Fruit fly (Drosophila melanogaster) whole organism, embryonic: ENCODE results near the gene Cby.

ENCODE experiments used
- Asciz ChIP-seq: fragments of 200-800 bp; sonication (Bioruptor generic); optimal IDR thresholded peaks from 2 replicates; lab custom pipeline; 2017; ENCODE audit warnings: missing biosample characterization, mild to moderate bottlenecking, missing genetic modification characterization, missing genetic modification reagents
- Atf3 ChIP-seq: fragments of 200-800 bp; sonication (Bioruptor generic); optimal IDR thresholded peaks from 3 replicates; lab custom pipeline; 2016; ENCODE audit warnings: missing biosample characterization, missing genetic modification characterization
- Blimp-1 ChIP-seq: fragments of 200-800 bp; sonication (Bioruptor generic); optimal IDR thresholded peaks from 3 replicates; lab custom pipeline; 2018; ENCODE audit warnings: missing biosample characterization, missing genetic modification characterization, mild to moderate bottlenecking, moderate library complexity, missing genetic modification reagents
- BtbVII ChIP-seq: fragments of 200-800 bp; sonication (Bioruptor generic); optimal IDR thresholded peaks from 3 replicates; lab custom pipeline; 2017; ENCODE audit warnings: missing biosample characterization, mild to moderate bottlenecking, missing genetic modification characterization
- CG10543 ChIP-seq: fragments of 200-800 bp; sonication (Bioruptor generic); optimal IDR thresholded peaks from 3 replicates; lab custom pipeline; 2017; ENCODE audit warnings: missing biosample characterization, mild to moderate bottlenecking, missing genetic modification characterization, moderate library complexity
- CG10654 ChIP-seq: fragments of 200-800 bp; sonication (Bioruptor generic); optimal IDR thresholded peaks from 2 replicates; lab custom pipeline; 2016; ENCODE audit warnings: missing biosample characterization, missing genetic modification characterization
- CG10959 ChIP-seq: fragments of 200-800 bp; sonication (Bioruptor generic); IDR thresholded peaks from 2 replicates; pipeline ENCODE4 v1.3.6; 2022; ENCODE audit warnings: missing biosample characterization, missing genetic modification characterization
- CG11093 ChIP-seq: fragments of 200-800 bp; sonication (Bioruptor generic); IDR thresholded peaks from 3 replicates; pipeline ENCODE4 v1.3.6; 2022; ENCODE audit warnings: missing biosample characterization, missing genetic modification characterization
- CG11560 ChIP-seq: fragments of 200-800 bp; sonication (Bioruptor generic); IDR thresholded peaks from 3 replicates; pipeline ENCODE4 v1.3.6; 2022; ENCODE audit warnings: missing biosample characterization, missing genetic modification characterization
- CG12155 ChIP-seq: fragments of 200-800 bp; sonication (Bioruptor generic); optimal IDR thresholded peaks from 3 replicates; lab custom pipeline; 2016; ENCODE audit warnings: missing biosample characterization, missing genetic modification characterization
- CG15479 ChIP-seq: fragments of 200-800 bp; sonication (Bioruptor generic); optimal IDR thresholded peaks from 3 replicates; lab custom pipeline; 2019; ENCODE audit warnings: missing biosample characterization, mild to moderate bottlenecking, missing genetic modification characterization, moderate library complexity
- CG1603 ChIP-seq: fragments of 200-800 bp; sonication (Bioruptor generic); optimal IDR thresholded peaks from 2 replicates; lab custom pipeline; 2019; ENCODE audit warnings: missing biosample characterization, mild to moderate bottlenecking, missing genetic modification characterization, moderate library complexity
- CG16813 ChIP-seq: fragments of 200-800 bp; sonication (Bioruptor generic); IDR thresholded peaks from 3 replicates; pipeline ENCODE4 v1.3.6; 2022; ENCODE audit warnings: missing biosample characterization, missing genetic modification characterization; ENCODE audit not compliant: partially characterized antibody
- CG17829 ChIP-seq: fragments of 200-800 bp; optimal IDR thresholded peaks from 2 replicates; lab custom pipeline; 2019; ENCODE audit warnings: missing biosample characterization, mild to moderate bottlenecking, missing genetic modification characterization, moderate library complexity
- CG1832 ChIP-seq: fragments of 200-800 bp; sonication (Bioruptor generic); optimal IDR thresholded peaks from 2 replicates; lab custom pipeline; 2017; ENCODE audit warnings: missing biosample characterization, mild to moderate bottlenecking, missing genetic modification characterization, inconsistent platforms
- CG18476 ChIP-seq: fragments of 200-800 bp; sonication (Bioruptor generic); optimal IDR thresholded peaks from 2 replicates; lab custom pipeline; 2016; ENCODE audit warnings: missing biosample characterization, mild to moderate bottlenecking, missing genetic modification characterization
- CG2199 ChIP-seq: fragments of 200-800 bp; sonication (Bioruptor generic); IDR thresholded peaks from 3 replicates; pipeline ENCODE4 v1.3.6; 2022; ENCODE audit warnings: missing biosample characterization, missing genetic modification characterization
- CG3407 ChIP-seq: fragments of 200-800 bp; sonication (Bioruptor generic); optimal IDR thresholded peaks from 2 replicates; lab custom pipeline; 2018; ENCODE audit warnings: missing biosample characterization, mild to moderate bottlenecking, missing genetic modification characterization
- CG4730 ChIP-seq: fragments of 200-800 bp; sonication (Bioruptor generic); IDR thresholded peaks from 2 replicates; pipeline ENCODE4 v1.3.6; 2022; ENCODE audit warnings: missing biosample characterization, missing genetic modification characterization
- CG7745 ChIP-seq: fragments of 200-800 bp; sonication (Bioruptor generic); optimal IDR thresholded peaks from 2 replicates; lab custom pipeline; 2018; ENCODE audit warnings: missing biosample characterization, mild to moderate bottlenecking, missing genetic modification characterization, moderate library complexity
- CG8290 ChIP-seq, 3 experiments: fragments of 200-800 bp; sonication (Bioruptor generic); optimal IDR thresholded peaks; 2 replicates each; lab custom pipeline; 2016 to 2019; ENCODE audit warnings: missing biosample characterization in 3 of 3, missing genetic modification characterization in 3 of 3, mild to moderate bottlenecking in 2 of 3, moderate library complexity in 1 of 3
- Dbx ChIP-seq: fragments of 200-800 bp; sonication (Bioruptor generic); IDR thresholded peaks from 3 replicates; pipeline ENCODE4 v1.3.6; 2022; ENCODE audit warnings: missing biosample characterization, missing genetic modification characterization
- Dek ChIP-seq: fragments of 200-800 bp; sonication (Bioruptor generic); optimal IDR thresholded peaks from 3 replicates; lab custom pipeline; 2019; ENCODE audit warnings: missing biosample characterization, mild to moderate bottlenecking, missing genetic modification characterization, moderate library complexity
- Doc2 ChIP-seq: fragments of 200-800 bp; sonication (Bioruptor generic); IDR thresholded peaks from 2 replicates; pipeline ENCODE4 v1.3.6; 2022; ENCODE audit warnings: missing biosample characterization, missing genetic modification characterization
- Drgx ChIP-seq: fragments of 200-800 bp; sonication (Bioruptor generic); IDR thresholded peaks from 2 replicates; pipeline ENCODE4 v1.3.6; 2022; ENCODE audit warnings: missing biosample characterization, missing genetic modification characterization
- Lim3 ChIP-seq: fragments of 200-800 bp; sonication (Bioruptor generic); IDR thresholded peaks from 2 replicates; pipeline ENCODE4 v1.3.6; 2022; ENCODE audit warnings: missing biosample characterization, missing genetic modification characterization
- MBD-R2 ChIP-seq: fragments of 200-800 bp; sonication (Bioruptor generic); IDR thresholded peaks from 2 replicates; pipeline ENCODE4 v1.3.6; 2022; ENCODE audit warnings: missing biosample characterization, missing genetic modification characterization
- Med ChIP-seq: fragments of 200-800 bp; sonication (Bioruptor generic); peaks from one replicate; lab custom pipeline; 2016; ENCODE audit warnings: missing biosample characterization, missing genetic modification characterization, mild to moderate bottlenecking, inconsistent platforms, moderate library complexity
- Nf-YA ChIP-seq: fragments of 200-800 bp; sonication (Bioruptor generic); IDR thresholded peaks from 2 replicates; pipeline ENCODE4 v1.3.6; 2022; ENCODE audit warnings: missing biosample characterization, missing genetic modification characterization
- Xrp1 ChIP-seq: fragments of 200-800 bp; sonication (Bioruptor generic); IDR thresholded peaks from 2 replicates; pipeline ENCODE4 v1.3.6; 2022; ENCODE audit warnings: missing biosample characterization, missing genetic modification characterization
- br ChIP-seq: fragments of >200 bp; optimal IDR thresholded peaks from 2 replicates; lab custom pipeline; 2017
- cg ChIP-seq: fragments of 200-800 bp; sonication (Bioruptor generic); optimal IDR thresholded peaks from 3 replicates; lab custom pipeline; 2019; ENCODE audit warnings: missing biosample characterization, mild to moderate bottlenecking, missing genetic modification characterization, moderate library complexity
- crc ChIP-seq: fragments of 200-800 bp; sonication (Bioruptor generic); optimal IDR thresholded peaks from 2 replicates; lab custom pipeline; 2016; ENCODE audit warnings: missing biosample characterization, missing genetic modification characterization
- crol ChIP-seq: fragments of 200-800 bp; sonication (Bioruptor generic); IDR thresholded peaks from 2 replicates; pipeline ENCODE4 v1.3.6; 2022; ENCODE audit warnings: missing biosample characterization, missing genetic modification characterization
- cwo ChIP-seq: fragments of 200-800 bp; sonication (Bioruptor generic); optimal IDR thresholded peaks from 3 replicates; lab custom pipeline; 2017; ENCODE audit warnings: missing biosample characterization, missing genetic modification characterization, mild to moderate bottlenecking, moderate library complexity, missing genetic modification reagents
- dysf ChIP-seq: fragments of 200-800 bp; sonication (Bioruptor generic); IDR thresholded peaks from 3 replicates; pipeline ENCODE4 v1.3.6; 2022; ENCODE audit warnings: missing biosample characterization, missing genetic modification characterization
- en ChIP-seq: fragments of 200-800 bp; sonication (Bioruptor generic); optimal IDR thresholded peaks from 2 replicates; lab custom pipeline; 2016; ENCODE audit warnings: missing biosample characterization, missing genetic modification characterization
- fd102C ChIP-seq: fragments of 200-800 bp; sonication (Bioruptor generic); optimal IDR thresholded peaks from 2 replicates; lab custom pipeline; 2018; ENCODE audit warnings: missing biosample characterization, mild to moderate bottlenecking, missing genetic modification characterization, moderate library complexity
- gfzf ChIP-seq: fragments of 200-800 bp; sonication (Bioruptor generic); optimal IDR thresholded peaks from 2 replicates; lab custom pipeline; 2016; ENCODE audit warnings: missing biosample characterization, mild to moderate bottlenecking, missing genetic modification characterization, moderate library complexity
- hth ChIP-seq: fragments of >200 bp; optimal IDR thresholded peaks from 2 replicates; lab custom pipeline; 2017; ENCODE audit warnings: inconsistent platforms
- lilli ChIP-seq: fragments of 200-800 bp; sonication (Bioruptor generic); optimal IDR thresholded peaks from 3 replicates; lab custom pipeline; 2016; ENCODE audit warnings: missing biosample characterization, missing genetic modification characterization
- pan ChIP-seq, 4 experiments: fragments of >200 bp in 3 of 4; fragments of 200-800 bp in 1 of 4; sonication (Bioruptor generic) in 1 of 4; optimal IDR thresholded peaks in 3 of 4; IDR thresholded peaks in 1 of 4; 2 replicates each; pipeline versions ENCODE4 v1.3.6 to Lab custom; 2017 to 2022; ENCODE audit warnings: missing biosample characterization in 2 of 4, missing genetic modification characterization in 2 of 4, mixed read lengths in 1 of 4
- prd ChIP-seq, 3 experiments: fragments of >200 bp in 2 of 3; fragments of 200-800 bp in 1 of 3; sonication (Bioruptor generic) in 1 of 3; optimal IDR thresholded peaks in 2 of 3; IDR thresholded peaks in 1 of 3; 2 replicates in 2 of 3; 3 replicates in 1 of 3; pipeline versions ENCODE4 v1.3.6 to Lab custom; 2017 to 2022; ENCODE audit warnings: missing biosample characterization in 1 of 3, missing genetic modification characterization in 1 of 3
- slbo ChIP-seq: fragments of 200-800 bp; sonication (Bioruptor generic); IDR thresholded peaks from 2 replicates; pipeline ENCODE4 v1.3.6; 2022; ENCODE audit warnings: missing biosample characterization, missing genetic modification characterization
- sna ChIP-seq: fragments of 200-800 bp; sonication (Bioruptor generic); IDR thresholded peaks from 2 replicates; pipeline ENCODE4 v1.3.6; 2022; ENCODE audit warnings: missing biosample characterization, missing genetic modification characterization; ENCODE audit not compliant: partially characterized antibody
- so ChIP-seq: fragments of 200-800 bp; sonication (Bioruptor generic); IDR thresholded peaks from 3 replicates; pipeline ENCODE4 v1.3.6; 2022; ENCODE audit warnings: missing biosample characterization, missing genetic modification characterization
- sr ChIP-seq: fragments of 200-800 bp; sonication (Bioruptor generic); IDR thresholded peaks from 3 replicates; pipeline ENCODE4 v1.3.6; 2022; ENCODE audit warnings: missing biosample characterization, missing genetic modification characterization
- tgo ChIP-seq: fragments of 200-800 bp; sonication (Bioruptor generic); IDR thresholded peaks from 3 replicates; pipeline ENCODE4 v1.3.6; 2022; ENCODE audit warnings: missing biosample characterization, missing genetic modification characterization
- vvl ChIP-seq: fragments of 200-800 bp; sonication (Bioruptor generic); IDR thresholded peaks from 2 replicates; pipeline ENCODE4 v1.3.6; 2022; ENCODE audit warnings: missing biosample characterization, missing genetic modification characterization
- wek ChIP-seq: fragments of 200-800 bp; sonication (Bioruptor generic); optimal IDR thresholded peaks from 3 replicates; lab custom pipeline; 2018; ENCODE audit warnings: missing biosample characterization, mild to moderate bottlenecking, missing genetic modification characterization, moderate library complexity
- zfh2 ChIP-seq: fragments of 200-800 bp; sonication (Bioruptor generic); optimal IDR thresholded peaks from 2 replicates; lab custom pipeline; 2016; ENCODE audit warnings: missing biosample characterization, missing genetic modification characterization

Gene Cby

dm6 chr3R:21836614-21837013 is 31.2 kb upstream of the Cby start (continued):
- TF ChIP-seq CG10959 (GFP tag; lab: Robert Waterston, UW) (no peak), CG10654 (GFP tag; lab: Kevin White, UChicago) (no peak), CG17829 (no peak), zfh2 (GFP tag; lab: Kevin White, UChicago) (no peak), CG11560 (tag; lab: Robert Waterston, UW) (no peak), wek (GFP tag; lab: Kevin White, UChicago) (peak; percentile 8), Asciz (GFP tag; lab: Kevin White, UChicago) (no peak), Atf3 (GFP tag; lab: Kevin White, UChicago) (no peak), lilli (GFP tag; lab: Kevin White, UChicago) (no peak), sr (GFP tag; lab: Robert Waterston, UW) (peak; percentile 32; the same call in 1 of the 3 replicates), CG2199 (GFP tag; lab: Robert Waterston, UW) (0 out of 3 replicates have a peak, but pooled peaks have one; percentile 37), CG8290 (GFP tag; optimal IDR thresholded peaks at IDR 0.05; lab: Kevin White, UChicago) (no peak), CG8290 (tag; optimal IDR thresholded peaks at IDR 0.05; lab: Kevin White, UChicago) (peak in 1 of 2 experiments; percentile 65), en (GFP tag; lab: Kevin White, UChicago) (no peak), dysf (GFP tag; lab: Robert Waterston, UW) (no peak), CG1832 (GFP tag; lab: Kevin White, UChicago) (peak; percentile 34), CG3407 (GFP tag; lab: Kevin White, UChicago) (no peak), CG11093 (GFP tag; lab: Robert Waterston, UW) (no peak), Med (peak; percentile 45), Blimp-1 (GFP tag; lab: Kevin White, UChicago) (no peak), Doc2 (no peak), tgo (GFP tag; lab: Robert Waterston, UW) (no peak), CG4730 (GFP tag; lab: Robert Waterston, UW) (no peak), CG10543 (no peak), CG18476 (GFP tag; lab: Kevin White, UChicago) (no peak), CG12155 (GFP tag; lab: Kevin White, UChicago) (no peak), MBD-R2 (GFP tag; lab: Robert Waterston, UW) (no peak), sna (GFP tag; lab: Robert Waterston, UW) (no peak), pan (optimal IDR thresholded peaks at IDR 0.05; lab: Kevin White, UChicago) (no peak), pan (GFP tag; optimal IDR thresholded peaks at IDR 0.05 in 1 of 2, IDR thresholded peaks at IDR 0.05 in 1 of 2) (no peak), cg (GFP tag; lab: Kevin White, UChicago) (peak; percentile 47), crc (no peak), Xrp1 (GFP tag; lab: Robert Waterston, UW) (no peak), BtbVII (no peak), slbo (peak; percentile 15; the same call in 1 of the 2 replicates), fd102C (GFP tag; lab: Kevin White, UChicago) (no peak), so (GFP tag; lab: Robert Waterston, UW) (no peak; the same call in 2 of the 3 replicates), Lim3 (GFP tag; lab: Robert Waterston, UW) (no peak), br (lab: Kevin White, UChicago) (no peak), CG7745 (tag; lab: Kevin White, UChicago) (no peak), Dek (no peak), Drgx (GFP tag; lab: Robert Waterston, UW) (no peak), gfzf (no peak), crol (GFP tag; lab: Robert Waterston, UW) (peak; percentile 94), Nf-YA (GFP tag; lab: Robert Waterston, UW) (no peak), hth (no peak), prd (optimal IDR thresholded peaks at IDR 0.05; lab: Kevin White, UChicago) (no peak), prd (GFP tag; IDR thresholded peaks at IDR 0.05; lab: Robert Waterston, UW) (no peak), Dbx (no peak), CG15479 (GFP tag; lab: Kevin White, UChicago) (peak; percentile 36), CG16813 (GFP tag; lab: Robert Waterston, UW) (no peak), cwo (GFP tag; lab: Kevin White, UChicago) (no peak), CG1603 (tag; lab: Kevin White, UChicago) (peak; percentile 17), vvl (GFP tag; lab: Robert Waterston, UW) (peak; percentile 39; the same call in 1 of the 2 replicates)
